Fruit fly (Drosophila melanogaster) whole organism, embryonic: Measurements from ENCODE around the gene cindr.

ENCODE experiments used
- ATbp ChIP-seq: fragments of 200-800 bp; sonication (Bioruptor generic); optimal IDR thresholded peaks from 2 replicates; lab custom pipeline; 2017; ENCODE audit warnings: missing biosample characterization, mild to moderate bottlenecking, missing genetic modification characterization, missing genetic modification reagents
- CG10431 ChIP-seq: fragments of 200-800 bp; sonication (Bioruptor generic); optimal IDR thresholded peaks from 3 replicates; lab custom pipeline; 2018; ENCODE audit warnings: missing biosample characterization, mild to moderate bottlenecking, missing genetic modification characterization
- CG11456 ChIP-seq: fragments of 200-800 bp; sonication (Bioruptor generic); IDR thresholded peaks from 3 replicates; pipeline ENCODE4 v1.3.6; 2022; ENCODE audit warnings: missing biosample characterization, missing genetic modification characterization
- CG11723 ChIP-seq: fragments of 200-800 bp; sonication (Bioruptor generic); optimal IDR thresholded peaks from 2 replicates; lab custom pipeline; 2017; ENCODE audit warnings: missing biosample characterization, mild to moderate bottlenecking, missing genetic modification characterization
- CG14667 ChIP-seq: fragments of 200-800 bp; sonication (Bioruptor generic); IDR thresholded peaks from 2 replicates; pipeline ENCODE4 v1.3.6; 2022; ENCODE audit warnings: missing biosample characterization, missing genetic modification characterization
- CG14710 ChIP-seq: fragments of 200-800 bp; sonication (Bioruptor generic); optimal IDR thresholded peaks from 3 replicates; lab custom pipeline; 2019; ENCODE audit warnings: missing biosample characterization, mild to moderate bottlenecking, missing genetic modification characterization, moderate library complexity
- CG17186 ChIP-seq: fragments of 200-800 bp; sonication (Bioruptor generic); optimal IDR thresholded peaks from 3 replicates; lab custom pipeline; 2017; ENCODE audit warnings: missing biosample characterization, missing genetic modification reagents, missing genetic modification characterization
- CG17328 ChIP-seq: fragments of 200-800 bp; sonication (Bioruptor generic); IDR thresholded peaks from 2 replicates; pipeline ENCODE4 v1.3.6; 2022; ENCODE audit warnings: missing biosample characterization, missing genetic modification characterization
- CG17802 ChIP-seq: fragments of 200-800 bp; sonication (Bioruptor generic); optimal IDR thresholded peaks from 2 replicates; lab custom pipeline; 2018; ENCODE audit warnings: missing biosample characterization, mild to moderate bottlenecking, missing genetic modification characterization, moderate library complexity
- CG2202 ChIP-seq: fragments of 200-800 bp; sonication (Bioruptor generic); optimal IDR thresholded peaks from 2 replicates; lab custom pipeline; 2018; ENCODE audit warnings: missing biosample characterization, mild to moderate bottlenecking, missing genetic modification characterization
- CG30403 ChIP-seq: fragments of 200-800 bp; sonication (Bioruptor generic); optimal IDR thresholded peaks from 3 replicates; lab custom pipeline; 2016; ENCODE audit warnings: missing biosample characterization, missing genetic modification characterization
- CG5245 ChIP-seq: fragments of 200-800 bp; sonication (Bioruptor generic); optimal IDR thresholded peaks from 3 replicates; lab custom pipeline; 2016; ENCODE audit warnings: missing biosample characterization, missing genetic modification characterization
- CG6175 ChIP-seq: fragments of 200-800 bp; sonication (Bioruptor generic); IDR thresholded peaks from 3 replicates; pipeline ENCODE4 v1.3.6; 2022; ENCODE audit warnings: missing biosample characterization, missing genetic modification characterization
- CG7357 ChIP-seq: fragments of 200-800 bp; sonication (Bioruptor generic); IDR thresholded peaks from 3 replicates; pipeline ENCODE4 v1.3.6; 2022; ENCODE audit warnings: missing biosample characterization, missing genetic modification characterization
- CG7745 ChIP-seq: fragments of 200-800 bp; sonication (Bioruptor generic); optimal IDR thresholded peaks from 2 replicates; lab custom pipeline; 2018; ENCODE audit warnings: missing biosample characterization, mild to moderate bottlenecking, missing genetic modification characterization, moderate library complexity
- CG7839 ChIP-seq: fragments of 200-800 bp; sonication (Bioruptor generic); optimal IDR thresholded peaks from 3 replicates; lab custom pipeline; 2018; ENCODE audit warnings: missing biosample characterization, mild to moderate bottlenecking, missing genetic modification characterization, moderate library complexity
- CG8924 ChIP-seq: fragments of 200-800 bp; optimal IDR thresholded peaks from 3 replicates; lab custom pipeline; 2019; ENCODE audit warnings: missing biosample characterization, mild to moderate bottlenecking, missing genetic modification characterization, moderate library complexity
- CG8944 ChIP-seq: fragments of 200-800 bp; sonication (Bioruptor generic); optimal IDR thresholded peaks from 3 replicates; lab custom pipeline; 2016; ENCODE audit warnings: missing biosample characterization, missing genetic modification characterization
- E2f2 ChIP-seq: fragments of 200-800 bp; sonication (Bioruptor generic); IDR thresholded peaks from 2 replicates; pipeline ENCODE4 v1.3.6; 2022; ENCODE audit warnings: missing biosample characterization, missing genetic modification characterization
- Fer1 ChIP-seq: fragments of 200-800 bp; sonication (Bioruptor generic); optimal IDR thresholded peaks from 2 replicates; lab custom pipeline; 2017; ENCODE audit warnings: missing biosample characterization, mild to moderate bottlenecking, missing genetic modification characterization
- Hey ChIP-seq: fragments of 200-800 bp; sonication (Bioruptor generic); optimal IDR thresholded peaks from 3 replicates; lab custom pipeline; 2018; ENCODE audit warnings: missing biosample characterization, mild to moderate bottlenecking, missing genetic modification characterization
- HmgZ ChIP-seq: fragments of 200-800 bp; sonication (Bioruptor generic); optimal IDR thresholded peaks from 2 replicates; lab custom pipeline; 2018; ENCODE audit warnings: missing biosample characterization, mild to moderate bottlenecking, missing genetic modification characterization
- MESR4 ChIP-seq: fragments of 200-800 bp; sonication (Bioruptor generic); optimal IDR thresholded peaks from 2 replicates; lab custom pipeline; 2018; ENCODE audit warnings: missing biosample characterization, mild to moderate bottlenecking, missing genetic modification characterization, moderate library complexity
- MTF-1 ChIP-seq: fragments of 200-800 bp; sonication (Bioruptor generic); optimal IDR thresholded peaks from 2 replicates; lab custom pipeline; 2018; ENCODE audit warnings: missing biosample characterization, mild to moderate bottlenecking, missing genetic modification characterization, borderline replicate concordance
- Med ChIP-seq: fragments of 200-800 bp; sonication (Bioruptor generic); peaks from one replicate; lab custom pipeline; 2016; ENCODE audit warnings: missing biosample characterization, missing genetic modification characterization, mild to moderate bottlenecking, inconsistent platforms, moderate library complexity
- Nf-YB ChIP-seq: fragments of 200-800 bp; sonication (Bioruptor generic); optimal IDR thresholded peaks from 3 replicates; lab custom pipeline; 2019; ENCODE audit warnings: missing biosample characterization, mild to moderate bottlenecking, missing genetic modification characterization, moderate library complexity
- Oli ChIP-seq: fragments of 200-800 bp; sonication (Bioruptor generic); optimal IDR thresholded peaks from 2 replicates; lab custom pipeline; 2018; ENCODE audit warnings: missing biosample characterization, mild to moderate bottlenecking, missing genetic modification characterization, moderate library complexity
- Sry-β ChIP-seq: fragments of 200-800 bp; sonication (Bioruptor generic); optimal IDR thresholded peaks from 2 replicates; lab custom pipeline; 2018; ENCODE audit warnings: missing biosample characterization, mild to moderate bottlenecking, missing genetic modification characterization, moderate library complexity
- Taf1 ChIP-seq: fragments of 200-800 bp; sonication (Bioruptor generic); IDR thresholded peaks from 2 replicates; pipeline ENCODE4 v1.3.6; 2022; ENCODE audit warnings: missing biosample characterization, missing genetic modification characterization
- YL-1 ChIP-seq: fragments of 200-800 bp; sonication (Bioruptor generic); optimal IDR thresholded peaks from 3 replicates; lab custom pipeline; 2017; ENCODE audit warnings: missing biosample characterization, mild to moderate bottlenecking, missing genetic modification characterization
- ara ChIP-seq: fragments of 200-800 bp; sonication (Bioruptor generic); IDR thresholded peaks from 2 replicates; pipeline ENCODE4 v1.3.6; 2022; ENCODE audit warnings: missing biosample characterization, missing genetic modification characterization
- ato ChIP-seq: fragments of 200-800 bp; sonication (Bioruptor generic); IDR thresholded peaks from 2 replicates; pipeline ENCODE4 v1.3.6; 2022; ENCODE audit warnings: missing biosample characterization, missing genetic modification characterization; ENCODE audit not compliant: partially characterized antibody
- bowl ChIP-seq: fragments of 200-800 bp; sonication (Bioruptor generic); IDR thresholded peaks from 2 replicates; pipeline ENCODE4 v1.3.6; 2022; ENCODE audit warnings: missing biosample characterization, missing genetic modification characterization
- chinmo ChIP-seq: fragments of 200-800 bp; sonication (Bioruptor generic); IDR thresholded peaks from 4 replicates; pipeline ENCODE4 v1.3.6; 2022; ENCODE audit warnings: missing biosample characterization, missing genetic modification characterization; ENCODE audit not compliant: partially characterized antibody
- chn ChIP-seq: fragments of 200-800 bp; sonication (Bioruptor generic); optimal IDR thresholded peaks from 2 replicates; lab custom pipeline; 2016; ENCODE audit warnings: missing biosample characterization, missing genetic modification characterization
- dimm ChIP-seq: fragments of 200-800 bp; sonication (Bioruptor generic); IDR thresholded peaks from 2 replicates; pipeline ENCODE4 v1.3.6; 2022; ENCODE audit warnings: missing biosample characterization, missing genetic modification characterization
- dpn ChIP-seq, 2 experiments: fragments of 200-800 bp; sonication (Bioruptor generic); optimal IDR thresholded peaks; 3 replicates each; lab custom pipeline; 2016; ENCODE audit warnings: missing biosample characterization in 2 of 2, missing genetic modification characterization in 2 of 2
- dysf ChIP-seq: fragments of 200-800 bp; sonication (Bioruptor generic); IDR thresholded peaks from 3 replicates; pipeline ENCODE4 v1.3.6; 2022; ENCODE audit warnings: missing biosample characterization, missing genetic modification characterization
- eve ChIP-seq, 2 experiments: fragments of >200 bp; optimal IDR thresholded peaks; 2 replicates each; lab custom pipeline; 2017; ENCODE audit warnings: missing biosample characterization in 2 of 2, missing genetic modification characterization in 2 of 2
- gt ChIP-seq: fragments of 200-800 bp; sonication (Bioruptor generic); IDR thresholded peaks from 2 replicates; pipeline ENCODE4 v1.3.6; 2022; ENCODE audit warnings: missing biosample characterization, missing genetic modification characterization
- ken ChIP-seq: fragments of 200-800 bp; sonication (Bioruptor generic); IDR thresholded peaks from 3 replicates; pipeline ENCODE4 v1.3.6; 2022; ENCODE audit warnings: missing biosample characterization, missing genetic modification characterization
- onecut ChIP-seq: fragments of 200-800 bp; sonication (Bioruptor generic); IDR thresholded peaks from 2 replicates; pipeline ENCODE4 v1.3.6; 2022; ENCODE audit warnings: missing biosample characterization, missing genetic modification characterization
- org-1 ChIP-seq: fragments of 200-800 bp; sonication (Bioruptor generic); optimal IDR thresholded peaks from 2 replicates; lab custom pipeline; 2017; ENCODE audit warnings: missing biosample characterization, missing genetic modification characterization
- row ChIP-seq: fragments of 200-800 bp; sonication (Bioruptor generic); IDR thresholded peaks from 3 replicates; pipeline ENCODE4 v1.3.6; 2022; ENCODE audit warnings: missing biosample characterization, missing genetic modification characterization
- run ChIP-seq: fragments of 200-800 bp; sonication (Bioruptor generic); optimal IDR thresholded peaks from 3 replicates; lab custom pipeline; 2018; ENCODE audit warnings: missing biosample characterization, mild to moderate bottlenecking, missing genetic modification characterization
- salm ChIP-seq: fragments of 200-800 bp; sonication (Bioruptor generic); optimal IDR thresholded peaks from 2 replicates; lab custom pipeline; 2018; ENCODE audit warnings: missing biosample characterization, mild to moderate bottlenecking, missing genetic modification characterization
- sens ChIP-seq: fragments of 200-800 bp; sonication (Bioruptor generic); peaks from one replicate; lab custom pipeline; 2016; ENCODE audit warnings: missing biosample characterization, missing genetic modification characterization
- sima ChIP-seq: fragments of 200-800 bp; sonication (Bioruptor generic); optimal IDR thresholded peaks from 2 replicates; lab custom pipeline; 2016; ENCODE audit warnings: missing biosample characterization, missing genetic modification characterization
- ssp ChIP-seq: fragments of 200-800 bp; sonication (Bioruptor generic); IDR thresholded peaks from 2 replicates; pipeline ENCODE4 v1.3.6; 2022; ENCODE audit warnings: missing biosample characterization, missing genetic modification characterization
- stwl ChIP-seq: fragments of 200-800 bp; sonication (Bioruptor generic); optimal IDR thresholded peaks from 3 replicates; lab custom pipeline; 2018; ENCODE audit warnings: missing biosample characterization, mild to moderate bottlenecking, missing genetic modification characterization, moderate library complexity
- trem ChIP-seq: fragments of 200-800 bp; optimal IDR thresholded peaks from 3 replicates; lab custom pipeline; 2019; ENCODE audit warnings: missing biosample characterization, mild to moderate bottlenecking, missing genetic modification characterization, moderate library complexity
- tx ChIP-seq: fragments of 200-800 bp; sonication (Bioruptor generic); optimal IDR thresholded peaks from 2 replicates; lab custom pipeline; 2016; ENCODE audit warnings: missing biosample characterization, missing genetic modification characterization
- z ChIP-seq: fragments of 200-800 bp; sonication (Bioruptor generic); IDR thresholded peaks from 3 replicates; pipeline ENCODE4 v1.3.6; 2022; ENCODE audit warnings: missing biosample characterization, missing genetic modification characterization

cindr gene

DNA sequence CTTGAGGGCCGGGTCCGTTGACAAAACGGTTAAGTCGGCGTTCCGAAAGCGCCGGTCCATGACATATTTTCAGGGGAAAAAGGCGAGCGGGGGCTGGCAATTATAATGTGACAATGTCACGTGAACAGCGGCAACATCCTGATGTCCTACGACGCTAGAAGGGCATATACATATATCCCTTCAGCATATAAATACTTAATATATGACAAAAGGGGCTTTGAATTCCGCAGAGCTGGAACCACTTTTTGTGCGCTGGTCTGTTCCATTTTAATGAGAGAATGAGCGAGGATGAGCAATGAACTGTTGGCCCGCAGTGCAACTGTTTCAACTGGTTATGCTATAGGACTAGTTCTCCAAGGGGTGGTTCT, 52.1 kb downstream of the cindr start (continued):
- TF ChIP-seq Oli (tag; lab: Kevin White, UChicago) (no peak), E2f2 (no peak), sima (no peak), CG8944 (GFP tag; lab: Kevin White, UChicago) (no peak), CG8924 (tag; lab: Kevin White, UChicago) (no peak), chinmo (GFP tag; lab: Robert Waterston, UW) (0 out of 4 replicates have a peak, but pooled peaks have one; percentile 13), dysf (GFP tag; lab: Robert Waterston, UW) (no peak), CG17328 (no peak), row (0 out of 3 replicates have a peak, but pooled peaks have one; percentile 18), salm (tag; lab: Kevin White, UChicago) (no peak), onecut (GFP tag; lab: Robert Waterston, UW) (0 out of 2 replicates have a peak, but pooled peaks have one; percentile 3), YL-1 (GFP tag; lab: Kevin White, UChicago) (no peak), Nf-YB (peak; percentile 37), chn (GFP tag; lab: Kevin White, UChicago) (no peak), trem (tag; lab: Kevin White, UChicago) (no peak), bowl (GFP tag; lab: Robert Waterston, UW) (no peak), ssp (GFP tag; lab: Robert Waterston, UW) (no peak), CG10431 (GFP tag; lab: Kevin White, UChicago) (no peak), CG2202 (tag; lab: Kevin White, UChicago) (no peak), ato (GFP tag; lab: Robert Waterston, UW) (no peak), dpn (GFP tag; optimal IDR thresholded peaks at IDR 0.05; lab: Kevin White, UChicago) (no peak), CG17186 (GFP tag; lab: Kevin White, UChicago) (no peak), dimm (no peak), z (no peak), eve (GFP tag; optimal IDR thresholded peaks at IDR 0.05; lab: Kevin White, UChicago) (no peak), Fer1 (no peak), CG30403 (no peak), Med (GFP tag; lab: Kevin White, UChicago) (peak; percentile 46), sens (peak; percentile 13), CG7839 (no peak), ara (no peak), ATbp (GFP tag; lab: Kevin White, UChicago) (no peak), CG11456 (GFP tag; lab: Robert Waterston, UW) (no peak), CG7357 (no peak), Sry-β (GFP tag; lab: Kevin White, UChicago) (no peak), CG14710 (tag; lab: Kevin White, UChicago) (no peak), CG17802 (tag; lab: Kevin White, UChicago) (no peak), MTF-1 (no peak), org-1 (GFP tag; lab: Kevin White, UChicago) (no peak), HmgZ (tag; lab: Kevin White, UChicago) (no peak), run (tag; lab: Kevin White, UChicago) (no peak), Hey (tag; lab: Kevin White, UChicago) (peak; percentile 2), ken (GFP tag; lab: Robert Waterston, UW) (no peak), Taf1 (GFP tag; lab: Robert Waterston, UW) (no peak), MESR4 (no peak), stwl (tag; lab: Kevin White, UChicago) (no peak), gt (GFP tag; lab: Robert Waterston, UW) (no peak), tx (GFP tag; lab: Kevin White, UChicago) (no peak), CG6175 (GFP tag; lab: Robert Waterston, UW) (no peak), CG7745 (tag; lab: Kevin White, UChicago) (no peak), CG14667 (no peak), CG11723 (GFP tag; lab: Kevin White, UChicago) (no peak), CG5245 (GFP tag; lab: Kevin White, UChicago) (no peak)
